Worm (Caenorhabditis elegans) whole organism, late embryonic: ENCODE measurements around the gene sre-54.

Experiments
- T23F11.4 ChIP-seq: fragments of 200-800 bp; sonication (Bioruptor generic); optimal IDR thresholded peaks from 2 replicates; lab custom pipeline; 2018; ENCODE audit warnings: mild to moderate bottlenecking, missing genetic modification characterization, missing compliant biosample characterization
- ama-1 ChIP-seq: fragments of 150-350 bp; optimal IDR thresholded peaks from 2 replicates; lab custom pipeline; 2014
- ceh-14 ChIP-seq: sonication (generic microtip); optimal IDR thresholded peaks from 2 replicates; lab custom pipeline; 2016; ENCODE audit warnings: missing genotype, missing genetic modification characterization, missing compliant biosample characterization
- ceh-22 ChIP-seq: sonication (generic microtip); optimal IDR thresholded peaks from 2 replicates; lab custom pipeline; 2017; ENCODE audit warnings: missing biosample characterization, missing genetic modification characterization
- ceh-31 ChIP-seq: sonication (generic microtip); optimal IDR thresholded peaks from 2 replicates; lab custom pipeline; 2016; ENCODE audit warnings: missing genetic modification characterization, missing compliant biosample characterization
- ceh-48 ChIP-seq: sonication (generic microtip); optimal IDR thresholded peaks from 2 replicates; lab custom pipeline; 2016; ENCODE audit warnings: missing genetic modification characterization, inconsistent platforms, missing compliant biosample characterization
- fax-1 ChIP-seq: sonication (generic microtip); optimal IDR thresholded peaks from 2 replicates; lab custom pipeline; 2016; ENCODE audit warnings: missing genotype, missing genetic modification characterization, missing compliant biosample characterization
- nhr-11 ChIP-seq: fragments of 150-350 bp; optimal IDR thresholded peaks from 2 replicates; lab custom pipeline; 2014; ENCODE audit warnings: missing biosample characterization, missing genetic modification characterization
- pqm-1 ChIP-seq: sonication (generic microtip); optimal IDR thresholded peaks from 2 replicates; lab custom pipeline; 2016; ENCODE audit warnings: missing genetic modification characterization, missing compliant biosample characterization
- ref-2 ChIP-seq: sonication (generic microtip); optimal IDR thresholded peaks from 2 replicates; lab custom pipeline; 2016; ENCODE audit warnings: missing genetic modification characterization, missing compliant biosample characterization
- tbx-2 ChIP-seq: sonication (generic microtip); optimal IDR thresholded peaks from 2 replicates; lab custom pipeline; 2016; ENCODE audit warnings: missing genetic modification characterization, missing compliant biosample characterization
- tbx-7 ChIP-seq: sonication (generic microtip); optimal IDR thresholded peaks from 2 replicates; lab custom pipeline; 2016; ENCODE audit warnings: missing genotype, missing genetic modification characterization, missing compliant biosample characterization
- ttx-3 ChIP-seq: sonication (generic microtip); optimal IDR thresholded peaks from 2 replicates; lab custom pipeline; 2016; ENCODE audit warnings: missing genetic modification reagents, missing genetic modification characterization, missing compliant biosample characterization

DNA sequence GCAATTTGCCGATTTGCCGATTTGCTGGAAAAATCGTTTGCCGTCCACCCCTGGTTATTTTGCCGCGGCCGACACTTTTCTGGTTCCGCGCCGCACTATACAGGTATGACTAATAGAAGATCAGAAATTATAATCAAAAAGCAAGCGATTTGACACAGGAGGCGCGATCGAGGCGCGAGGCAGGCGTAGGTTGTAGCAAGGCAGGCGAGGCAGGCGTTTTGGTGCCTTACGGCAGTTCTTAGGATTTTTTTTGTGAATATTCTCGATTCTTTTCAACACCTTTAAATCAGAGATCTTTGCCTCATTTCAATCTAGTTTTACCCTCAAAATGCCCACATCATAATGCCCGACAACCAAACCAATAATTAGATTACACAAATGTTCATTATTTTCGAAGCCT is 8.6 kb upstream of the sre-54 start, which contains the start of gene sre-56:
- TF ChIP-seq ceh-31 (no peak), nhr-11 (tag; lab: Kevin White, UChicago) (no peak), ama-1 (lab: Kevin White, UChicago) (no peak), ttx-3 (tag; lab: Kevin White, UChicago) (no peak), ref-2 (tag; lab: Kevin White, UChicago) (no peak), pqm-1 (tag; lab: Kevin White, UChicago) (no peak), ceh-14 (tag; lab: Kevin White, UChicago) (no peak), T23F11.4 (no peak), tbx-7 (no peak), ceh-48 (no peak), tbx-2 (tag; lab: Kevin White, UChicago) (no peak), ceh-22 (tag; lab: Kevin White, UChicago) (no peak), fax-1 (no peak)
